Worm (Caenorhabditis elegans) whole organism, young adult: ENCODE results near the gene T04C10.3.

Experiments used
- B0261.1 ChIP-seq: sonication (generic microtip); optimal IDR thresholded peaks from 2 replicates; lab custom pipeline; 2016; ENCODE audit warnings: mild to moderate bottlenecking, missing genetic modification characterization, moderate library complexity, missing compliant biosample characterization
- F23B12.7 ChIP-seq: sonication (generic microtip); optimal IDR thresholded peaks from 2 replicates; lab custom pipeline; 2017; ENCODE audit warnings: missing genetic modification characterization, mild to moderate bottlenecking, missing compliant biosample characterization, antibody characterized with exemption, moderate library complexity; ENCODE audit not compliant: insufficient read depth
- F57C9.4 ChIP-seq: sonication (generic microtip); optimal IDR thresholded peaks from 2 replicates; lab custom pipeline; 2017; ENCODE audit warnings: mild to moderate bottlenecking, missing genetic modification characterization, missing compliant biosample characterization
- T07F8.4 ChIP-seq: sonication (generic microtip); optimal IDR thresholded peaks from 2 replicates; lab custom pipeline; 2016; ENCODE audit warnings: mild to moderate bottlenecking, missing genetic modification characterization, moderate library complexity, missing compliant biosample characterization
- akir-1 ChIP-seq: fragments of 200-800 bp; sonication (Bioruptor generic); optimal IDR thresholded peaks from 2 replicates; lab custom pipeline; 2018; ENCODE audit warnings: mild to moderate bottlenecking, missing genetic modification characterization, moderate library complexity, missing compliant biosample characterization
- aptf-3 ChIP-seq: fragments of 200-800 bp; sonication (Bioruptor generic); IDR thresholded peaks from 2 replicates; pipeline ENCODE4 v1.3.6; 2022; ENCODE audit warnings: missing genetic modification characterization, missing compliant biosample characterization
- atf-7 ChIP-seq: sonication (generic microtip); optimal IDR thresholded peaks from 2 replicates; lab custom pipeline; 2017; ENCODE audit warnings: mild to moderate bottlenecking, missing genetic modification characterization, missing compliant biosample characterization
- bed-1 ChIP-seq: fragments of 200-800 bp; sonication (Bioruptor generic); IDR thresholded peaks from 2 replicates; pipeline ENCODE4 v1.3.6; 2022; ENCODE audit warnings: missing genetic modification reagents, missing genetic modification characterization, missing compliant biosample characterization
- cebp-1 ChIP-seq, 2 experiments: fragments of 200-800 bp in 1 of 2; sonication (Bioruptor generic) in 1 of 2; sonication (generic microtip) in 1 of 2; IDR thresholded peaks in 1 of 2; optimal IDR thresholded peaks in 1 of 2; 2 replicates each; pipeline versions ENCODE4 v1.3.6 to Lab custom; 2017 to 2022; ENCODE audit warnings: missing compliant biosample characterization in 2 of 2, missing genetic modification characterization in 2 of 2, mild to moderate bottlenecking in 1 of 2, missing genetic modification reagents in 1 of 2, moderate library complexity in 1 of 2
- ceh-27 ChIP-seq: fragments of 200-800 bp; sonication (Bioruptor generic); optimal IDR thresholded peaks from 2 replicates; lab custom pipeline; 2018; ENCODE audit warnings: mild to moderate bottlenecking, missing genetic modification characterization, moderate library complexity, missing compliant biosample characterization
- ceh-40 ChIP-seq: fragments of 200-800 bp; sonication (Bioruptor generic); IDR thresholded peaks from 2 replicates; pipeline ENCODE4 v1.3.6; 2022; ENCODE audit warnings: missing genetic modification characterization, missing compliant biosample characterization
- chd-7 ChIP-seq: sonication (generic microtip); optimal IDR thresholded peaks from 2 replicates; lab custom pipeline; 2016; ENCODE audit warnings: mild to moderate bottlenecking, missing genetic modification characterization, moderate library complexity, missing compliant biosample characterization
- egrh-3 ChIP-seq: fragments of 200-800 bp; sonication (Bioruptor generic); IDR thresholded peaks from 2 replicates; pipeline ENCODE4 v1.3.6; 2022; ENCODE audit warnings: missing genetic modification reagents, missing genetic modification characterization, missing compliant biosample characterization
- ekl-4 ChIP-seq: fragments of 200-800 bp; sonication (Bioruptor generic); IDR thresholded peaks from 2 replicates; pipeline ENCODE4 v1.3.6; 2022; ENCODE audit warnings: missing genetic modification reagents, missing genetic modification characterization, missing compliant biosample characterization
- ets-4 ChIP-seq: fragments of 200-800 bp; sonication (Bioruptor generic); optimal IDR thresholded peaks from 2 replicates; lab custom pipeline; 2018; ENCODE audit warnings: mild to moderate bottlenecking, missing genetic modification characterization, missing compliant biosample characterization
- fkh-3 ChIP-seq: sonication (generic microtip); optimal IDR thresholded peaks from 2 replicates; lab custom pipeline; 2016; ENCODE audit warnings: mild to moderate bottlenecking, missing genetic modification characterization, missing compliant biosample characterization
- him-1 ChIP-seq: sonication (generic microtip); optimal IDR thresholded peaks from 2 replicates; lab custom pipeline; 2016; ENCODE audit warnings: missing genotype, missing genetic modification reagents, missing genetic modification characterization, missing compliant biosample characterization
- hlh-12 ChIP-seq: sonication (generic microtip); optimal IDR thresholded peaks from 2 replicates; lab custom pipeline; 2016; ENCODE audit warnings: missing genetic modification characterization, missing compliant biosample characterization
- hrde-1 ChIP-seq: sonication (generic microtip); optimal IDR thresholded peaks from 2 replicates; lab custom pipeline; 2016; ENCODE audit warnings: missing genetic modification characterization, mild to moderate bottlenecking, missing compliant biosample characterization, moderate library complexity, missing genotype, missing genetic modification reagents, borderline replicate concordance
- lin-40 ChIP-seq: sonication (generic microtip); optimal IDR thresholded peaks from 2 replicates; lab custom pipeline; 2016; ENCODE audit warnings: missing genetic modification characterization, mild to moderate bottlenecking, missing compliant biosample characterization, missing genotype, missing genetic modification reagents
- madf-10 ChIP-seq: sonication (generic microtip); optimal IDR thresholded peaks from 2 replicates; lab custom pipeline; 2016; ENCODE audit warnings: mild to moderate bottlenecking, missing genetic modification characterization, missing compliant biosample characterization
- madf-3 ChIP-seq: fragments of 200-800 bp; sonication (Bioruptor generic); IDR thresholded peaks from 2 replicates; pipeline ENCODE4 v1.3.6; 2022; ENCODE audit warnings: missing genetic modification reagents, missing genetic modification characterization, missing compliant biosample characterization
- madf-6 ChIP-seq: fragments of 200-800 bp; sonication (Bioruptor generic); IDR thresholded peaks from 2 replicates; pipeline ENCODE4 v1.3.6; 2022; ENCODE audit warnings: missing genetic modification reagents, missing genetic modification characterization, missing compliant biosample characterization
- mes-4 ChIP-seq: sonication (generic microtip); optimal IDR thresholded peaks from 2 replicates; lab custom pipeline; 2016; ENCODE audit warnings: missing genotype, missing genetic modification characterization, missing compliant biosample characterization
- mxl-1 ChIP-seq: sonication (generic microtip); optimal IDR thresholded peaks from 2 replicates; lab custom pipeline; 2016; ENCODE audit warnings: missing genetic modification characterization, missing compliant biosample characterization
- nfya-1 ChIP-seq: sonication (generic microtip); optimal IDR thresholded peaks from 2 replicates; lab custom pipeline; 2017; ENCODE audit warnings: antibody characterized with exemption, missing compliant biosample characterization, missing genetic modification characterization, borderline replicate concordance; ENCODE audit not compliant: insufficient read depth
- nhr-120 ChIP-seq: fragments of 200-800 bp; sonication (Bioruptor generic); IDR thresholded peaks from 2 replicates; pipeline ENCODE4 v1.3.6; 2022; ENCODE audit warnings: missing genetic modification characterization, missing compliant biosample characterization
- nhr-80 ChIP-seq: sonication (generic microtip); optimal IDR thresholded peaks from 2 replicates; lab custom pipeline; 2016; ENCODE audit warnings: missing genetic modification characterization, missing compliant biosample characterization
- nhr-90 ChIP-seq: sonication (generic microtip); optimal IDR thresholded peaks from 2 replicates; lab custom pipeline; 2016; ENCODE audit warnings: missing genotype, mild to moderate bottlenecking, missing genetic modification characterization, missing compliant biosample characterization
- rcor-1 ChIP-seq: fragments of 200-800 bp; sonication (Bioruptor generic); IDR thresholded peaks from 2 replicates; pipeline ENCODE4 v1.3.6; 2022; ENCODE audit warnings: missing genetic modification reagents, missing genetic modification characterization, missing compliant biosample characterization
- rec-8 ChIP-seq, 2 experiments: sonication (generic microtip); optimal IDR thresholded peaks; 2 replicates each; lab custom pipeline; 2016; ENCODE audit warnings: mild to moderate bottlenecking in 2 of 2, missing genetic modification characterization in 2 of 2, missing genetic modification reagents in 2 of 2, missing genotype in 2 of 2, missing biosample characterization in 1 of 2, missing compliant biosample characterization in 1 of 2, moderate library complexity in 1 of 2
- repo-1 ChIP-seq: sonication (generic microtip); optimal IDR thresholded peaks from 2 replicates; lab custom pipeline; 2017; ENCODE audit warnings: mild to moderate bottlenecking, missing genetic modification characterization, missing compliant biosample characterization
- rpc-1 ChIP-seq, 2 experiments: fragments of 150-350 bp in 1 of 2; sonication (generic microtip) in 1 of 2; optimal IDR thresholded peaks; 2 replicates each; lab custom pipeline; 2014 to 2018; ENCODE audit warnings: missing biosample characterization in 1 of 2, missing genetic modification characterization in 1 of 2, missing genetic modification reagents in 1 of 2, missing genotype in 1 of 2
- sea-2 ChIP-seq: fragments of 200-800 bp; sonication (Bioruptor generic); IDR thresholded peaks from 2 replicates; pipeline ENCODE4 v1.3.6; 2022; ENCODE audit warnings: missing genetic modification characterization, missing compliant biosample characterization
- snpc-1.1 ChIP-seq: sonication (generic microtip); optimal IDR thresholded peaks from 2 replicates; lab custom pipeline; 2017; ENCODE audit warnings: missing genetic modification characterization, mild to moderate bottlenecking, missing compliant biosample characterization, antibody characterized with exemption, moderate library complexity, missing genotype, missing genetic modification reagents; ENCODE audit not compliant: insufficient read depth
- snpc-3.4 ChIP-seq: sonication (generic microtip); optimal IDR thresholded peaks from 2 replicates; lab custom pipeline; 2017; ENCODE audit warnings: missing genetic modification characterization, mild to moderate bottlenecking, missing compliant biosample characterization, antibody characterized with exemption, moderate library complexity, missing genotype, missing genetic modification reagents
- snpc-4 ChIP-seq, 5 experiments: fragments of 150-350 bp in 1 of 5; sonication (generic microtip) in 4 of 5; optimal IDR thresholded peaks; 2 replicates each; lab custom pipeline; 2014 to 2018; ENCODE audit warnings: missing genetic modification characterization in 5 of 5, missing biosample characterization in 3 of 5, antibody characterized with exemption in 2 of 5, mild to moderate bottlenecking in 2 of 5, missing compliant biosample characterization in 2 of 5, missing genotype in 2 of 5, moderate library complexity in 2 of 5, missing genetic modification reagents in 1 of 5
- somi-1 ChIP-seq: fragments of 200-800 bp; sonication (Bioruptor generic); optimal IDR thresholded peaks from 2 replicates; lab custom pipeline; 2018; ENCODE audit warnings: mild to moderate bottlenecking, missing genetic modification characterization, missing compliant biosample characterization
- sptf-2 ChIP-seq: fragments of 200-800 bp; sonication (Bioruptor generic); optimal IDR thresholded peaks from 2 replicates; lab custom pipeline; 2018; ENCODE audit warnings: mild to moderate bottlenecking, missing genetic modification characterization, missing compliant biosample characterization
- tbp1 ChIP-seq: fragments of 200-800 bp; sonication (Bioruptor generic); optimal IDR thresholded peaks from 2 replicates; lab custom pipeline; 2018; ENCODE audit warnings: mild to moderate bottlenecking, missing genetic modification characterization, missing compliant biosample characterization
- xnd-1 ChIP-seq: sonication (generic microtip); optimal IDR thresholded peaks from 2 replicates; lab custom pipeline; 2016; ENCODE audit warnings: missing genotype, missing genetic modification reagents, missing genetic modification characterization, missing compliant biosample characterization
- zim-3 ChIP-seq: sonication (generic microtip); optimal IDR thresholded peaks from 2 replicates; lab custom pipeline; 2017; ENCODE audit warnings: mild to moderate bottlenecking, missing genetic modification characterization, moderate library complexity, missing compliant biosample characterization
- ztf-25 ChIP-seq: fragments of 200-800 bp; sonication (Bioruptor generic); IDR thresholded peaks from 2 replicates; pipeline ENCODE4 v1.3.6; 2022; ENCODE audit warnings: missing genetic modification reagents, missing genetic modification characterization, missing compliant biosample characterization
- ztf-26 ChIP-seq: sonication (generic microtip); optimal IDR thresholded peaks from 2 replicates; lab custom pipeline; 2017; ENCODE audit warnings: missing genetic modification characterization, missing compliant biosample characterization
- ztf-28 ChIP-seq: fragments of 200-800 bp; sonication (Bioruptor generic); IDR thresholded peaks from 2 replicates; pipeline ENCODE4 v1.3.6; 2022; ENCODE audit warnings: missing genetic modification reagents, missing genetic modification characterization, missing compliant biosample characterization

The T04C10.3 gene

DNA sequence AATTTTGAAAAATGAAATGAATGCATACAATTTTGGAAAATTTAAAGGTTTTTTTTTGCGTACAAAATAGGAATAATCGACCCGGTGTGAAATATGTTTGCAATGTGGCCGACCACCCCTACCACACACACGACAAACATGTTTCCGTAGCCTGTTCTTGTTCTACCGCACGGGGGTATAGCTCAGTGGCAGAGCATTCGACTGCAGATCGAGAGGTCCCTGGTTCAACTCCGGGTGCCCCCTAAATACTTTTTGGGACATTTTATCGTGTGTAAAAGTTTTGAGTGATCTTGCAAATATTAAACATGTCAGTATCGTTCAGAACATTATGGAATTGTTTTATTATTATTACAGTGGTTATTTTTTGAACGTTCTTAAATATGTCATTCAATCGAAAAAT lies 7.5 kb upstream of the T04C10.3 start (continued):
- peak; percentile 65 for TF ChIP-seq akir-1 (GFP tag; lab: Kevin White, UChicago)
- TF ChIP-seq mes-4 (tag; lab: Kevin White, UChicago), result peak; percentile 3
- no peak for TF ChIP-seq fkh-3
- TF ChIP-seq nhr-80, result no peak
- TF ChIP-seq him-1 (tag; lab: Kevin White, UChicago), result peak; percentile 83
- peak; percentile 74 for TF ChIP-seq sptf-2
- peak; percentile 46 for TF ChIP-seq T07F8.4 (tag; lab: Kevin White, UChicago)
- peak; percentile 79; the same call in 1 of the 2 replicates for TF ChIP-seq ztf-25 (GFP tag; lab: Robert Waterston, UW)
- peak; percentile 80 for TF ChIP-seq nhr-90
- TF ChIP-seq rpc-1 (optimal IDR thresholded peaks at IDR 0.05; lab: Kevin White, UChicago), result peak; percentile 87
- TF ChIP-seq rpc-1 (tag; optimal IDR thresholded peaks at IDR 0.05; lab: Kevin White, UChicago), result peak; percentile 96
- TF ChIP-seq somi-1 (GFP tag; lab: Kevin White, UChicago), result peak; percentile 9
- TF ChIP-seq madf-3 (GFP tag; lab: Robert Waterston, UW), result peak; percentile 86
- no peak for TF ChIP-seq xnd-1 (tag; lab: Kevin White, UChicago)
- TF ChIP-seq cebp-1 (GFP tag; IDR thresholded peaks at IDR 0.05; lab: Robert Waterston, UW), result 0 out of 2 replicates have a peak, but pooled peaks have one; percentile 54
- TF ChIP-seq cebp-1 (tag; optimal IDR thresholded peaks at IDR 0.05; lab: Kevin White, UChicago), result no peak
- no peak for TF ChIP-seq egrh-3 (GFP tag; lab: Robert Waterston, UW)
- TF ChIP-seq B0261.1 (tag; lab: Kevin White, UChicago), result peak; percentile 88
- TF ChIP-seq rcor-1, result no peak
- peak; percentile 59 for TF ChIP-seq snpc-1.1 (tag; lab: Kevin White, UChicago)
- TF ChIP-seq ztf-28 (GFP tag; lab: Robert Waterston, UW), result 0 out of 2 replicates have a peak, but pooled peaks have one; percentile 79
- no peak for TF ChIP-seq F57C9.4 (tag; lab: Kevin White, UChicago)
- peak; percentile 55 for TF ChIP-seq hrde-1 (tag; lab: Kevin White, UChicago)
- peak; percentile 71 for TF ChIP-seq F23B12.7 (tag; lab: Kevin White, UChicago)
- peak; percentile 91 for TF ChIP-seq tbp1 (GFP tag; lab: Kevin White, UChicago)
- peak; percentile 91 for TF ChIP-seq nhr-120 (GFP tag; lab: Robert Waterston, UW)
- peak; percentile 55 for TF ChIP-seq lin-40 (tag; lab: Kevin White, UChicago)
- peak; percentile 69 for TF ChIP-seq mxl-1 (tag; lab: Kevin White, UChicago)
- peak; percentile 58 for TF ChIP-seq zim-3 (tag; lab: Kevin White, UChicago)
- TF ChIP-seq rec-8 (tag; optimal IDR thresholded peaks at IDR 0.05; lab: Kevin White, UChicago), result peak; percentile 70 to 74
- TF ChIP-seq chd-7 (tag; lab: Kevin White, UChicago), result peak; percentile 66
- TF ChIP-seq snpc-4 (GFP tag; optimal IDR thresholded peaks at IDR 0.05; lab: Kevin White, UChicago), result peak; percentile 81
- peak in 2 of 4 experiments; percentile 64 to 78 for TF ChIP-seq snpc-4 (tag; optimal IDR thresholded peaks at IDR 0.05; lab: Kevin White, UChicago)
- peak; percentile 42 for TF ChIP-seq ztf-26 (tag; lab: Kevin White, UChicago)
- no peak; the same call in 1 of the 2 replicates for TF ChIP-seq ekl-4 (GFP tag; lab: Robert Waterston, UW)
- peak; percentile 49 for TF ChIP-seq ceh-27 (GFP tag; lab: Kevin White, UChicago)
- TF ChIP-seq snpc-3.4 (tag; lab: Kevin White, UChicago), result peak; percentile 84
- TF ChIP-seq atf-7 (tag; lab: Kevin White, UChicago), result peak; percentile 35
- TF ChIP-seq ceh-40 (GFP tag; lab: Robert Waterston, UW), result peak; percentile 92
- 0 out of 2 replicates have a peak, but pooled peaks have one; percentile 33 for TF ChIP-seq aptf-3 (GFP tag; lab: Robert Waterston, UW)
- TF ChIP-seq ets-4 (GFP tag; lab: Kevin White, UChicago), result peak; percentile 29
- TF ChIP-seq madf-10 (tag; lab: Kevin White, UChicago), result peak; percentile 19
- peak; percentile 57 for TF ChIP-seq hlh-12
- TF ChIP-seq bed-1, result 0 out of 2 replicates have a peak, but pooled peaks have one; percentile 58
- no peak for TF ChIP-seq sea-2 (GFP tag; lab: Robert Waterston, UW)
- peak; percentile 83 for TF ChIP-seq repo-1
- TF ChIP-seq nfya-1 (tag; lab: Kevin White, UChicago), result no peak
- peak; percentile 63; the same call in 1 of the 2 replicates for TF ChIP-seq madf-6
